Worm (Caenorhabditis elegans) whole organism, early embryonic: ENCODE measurements around the gene mfsd-10.

ENCODE experiments used
- B0310.2 ChIP-seq: sonication (generic microtip); optimal IDR thresholded peaks from 2 replicates; lab custom pipeline; 2016; ENCODE audit warnings: mild to moderate bottlenecking, missing genetic modification characterization, missing compliant biosample characterization
- F13C5.2 ChIP-seq: sonication (generic microtip); optimal IDR thresholded peaks from 2 replicates; lab custom pipeline; 2017; ENCODE audit warnings: mild to moderate bottlenecking, missing genetic modification characterization, inconsistent platforms, missing compliant biosample characterization
- aly-1 ChIP-seq: sonication (generic microtip); optimal IDR thresholded peaks from 2 replicates; lab custom pipeline; 2016; ENCODE audit warnings: missing genetic modification characterization, missing compliant biosample characterization
- ama-1 ChIP-seq: fragments of 150-350 bp; optimal IDR thresholded peaks from 2 replicates; lab custom pipeline; 2014
- ceh-13 ChIP-seq: fragments of 200-800 bp; sonication (Bioruptor generic); optimal IDR thresholded peaks from 2 replicates; lab custom pipeline; 2018; ENCODE audit warnings: mild to moderate bottlenecking, missing genetic modification characterization, missing compliant biosample characterization
- ceh-36 ChIP-seq: sonication (generic microtip); optimal IDR thresholded peaks from 2 replicates; lab custom pipeline; 2016; ENCODE audit warnings: missing genetic modification characterization, inconsistent platforms, missing compliant biosample characterization
- ets-7 ChIP-seq: sonication (generic microtip); optimal IDR thresholded peaks from 2 replicates; lab custom pipeline; 2016; ENCODE audit warnings: missing genotype, missing genetic modification characterization, missing compliant biosample characterization
- flt-1 ChIP-seq: fragments of 200-800 bp; sonication (Bioruptor generic); IDR thresholded peaks from 2 replicates; pipeline ENCODE4 v1.3.6; 2022; ENCODE audit warnings: missing genetic modification characterization, missing compliant biosample characterization
- hmbx-1 ChIP-seq: sonication (generic microtip); optimal IDR thresholded peaks from 2 replicates; lab custom pipeline; 2016; ENCODE audit warnings: mild to moderate bottlenecking, missing genetic modification characterization, missing compliant biosample characterization
- hmg-4 ChIP-seq: fragments of 200-800 bp; sonication (Bioruptor generic); optimal IDR thresholded peaks from 2 replicates; lab custom pipeline; 2018; ENCODE audit warnings: mild to moderate bottlenecking, missing genetic modification characterization, missing compliant biosample characterization
- hnd-1 ChIP-seq: sonication (generic microtip); optimal IDR thresholded peaks from 2 replicates; lab custom pipeline; 2016; ENCODE audit warnings: missing genetic modification characterization, missing compliant biosample characterization
- pes-1 ChIP-seq: fragments of 200-800 bp; sonication (Bioruptor generic); IDR thresholded peaks from 2 replicates; pipeline ENCODE4 v1.3.6; 2022; ENCODE audit warnings: missing genetic modification reagents, missing genetic modification characterization, missing compliant biosample characterization
- scrt-1 ChIP-seq: fragments of 200-800 bp; sonication (Bioruptor generic); IDR thresholded peaks from 2 replicates; pipeline ENCODE4 v1.3.6; 2022; ENCODE audit warnings: missing genetic modification characterization, missing compliant biosample characterization
- sea-1 ChIP-seq: fragments of 200-800 bp; sonication (Bioruptor generic); conservative IDR thresholded peaks from 2 replicates; pipeline ENCODE4 v1.3.6; 2022; ENCODE audit warnings: missing genetic modification characterization, missing compliant biosample characterization
- tbx-11 ChIP-seq: fragments of 200-800 bp; sonication (Bioruptor generic); IDR thresholded peaks from 2 replicates; pipeline ENCODE4 v1.3.6; 2022; ENCODE audit warnings: missing genetic modification characterization, missing compliant biosample characterization
- tbx-37 ChIP-seq: fragments of 200-800 bp; sonication (Bioruptor generic); conservative IDR thresholded peaks from 2 replicates; pipeline ENCODE4 v1.3.6; 2022; ENCODE audit warnings: missing genetic modification reagents, missing genetic modification characterization, missing compliant biosample characterization
- tra-4 ChIP-seq: sonication (generic microtip); optimal IDR thresholded peaks from 2 replicates; lab custom pipeline; 2017; ENCODE audit warnings: missing genetic modification characterization, missing compliant biosample characterization

Gene mfsd-10

ce11 chrX:17398293-17398692 is 29.9 kb upstream of the mfsd-10 start, which contains the start of gene F11C7.7:
F11C7.7 (plus strand) TSS chrX:17398593.
- TF ChIP-seq ceh-36 (no peak), tra-4 (tag; lab: Kevin White, UChicago) (no peak), ets-7 (tag; lab: Kevin White, UChicago) (no peak), aly-1 (tag; lab: Kevin White, UChicago) (no peak), scrt-1 (GFP tag; lab: Robert Waterston, UW) (no peak), flt-1 (GFP tag; lab: Robert Waterston, UW) (no peak), ceh-13 (GFP tag; lab: Kevin White, UChicago) (no peak), B0310.2 (tag; lab: Kevin White, UChicago) (no peak), sea-1 (GFP tag; lab: Robert Waterston, UW) (no peak), tbx-11 (GFP tag; lab: Robert Waterston, UW) (no peak), hmg-4 (GFP tag; lab: Kevin White, UChicago) (no peak), tbx-37 (no peak), hnd-1 (tag; lab: Kevin White, UChicago) (no peak), hmbx-1 (tag; lab: Kevin White, UChicago) (no peak), F13C5.2 (tag; lab: Kevin White, UChicago) (no peak), pes-1 (GFP tag; lab: Robert Waterston, UW) (no peak), ama-1 (lab: Kevin White, UChicago) (no peak)

- TF ChIP-seq tbx-37, result no peak
- no peak for TF ChIP-seq tra-4 (tag; lab: Kevin White, UChicago)
- TF ChIP-seq sea-1 (GFP tag; lab: Robert Waterston, UW), result no peak
- no peak for TF ChIP-seq ets-7 (tag; lab: Kevin White, UChicago)
- TF ChIP-seq hnd-1 (tag; lab: Kevin White, UChicago), result no peak
- TF ChIP-seq F13C5.2 (tag; lab: Kevin White, UChicago), result no peak
- no peak for TF ChIP-seq tbx-11 (GFP tag; lab: Robert Waterston, UW)
- TF ChIP-seq flt-1 (GFP tag; lab: Robert Waterston, UW), result no peak
- no peak for TF ChIP-seq ama-1 (lab: Kevin White, UChicago)
Measured at ce11 chrX:17396456-17396855, 28.0 kb upstream of the mfsd-10 start, which contains the start of the genes vap-1 and F11C7.2. vap-1 (minus strand) TSS chrX:17396556. F11C7.2 (plus strand) TSS chrX:17396814.

ce11 chrX:17392182-17392581 is 23.7 kb upstream of the mfsd-10 start:
- peak; percentile 60 for TF ChIP-seq hmg-4 (GFP tag; lab: Kevin White, UChicago)
- TF ChIP-seq F13C5.2 (tag; lab: Kevin White, UChicago), result peak; percentile 71
- TF ChIP-seq tra-4 (tag; lab: Kevin White, UChicago), result no peak

ce11 chrX:17391515-17391914 is 23.1 kb upstream of the mfsd-10 start, which contains the start of gene F10D7.5:
F10D7.5 (minus strand) TSS chrX:17391615.
- TF ChIP-seq tra-4 (tag; lab: Kevin White, UChicago) (no peak), F13C5.2 (tag; lab: Kevin White, UChicago) (no peak), aly-1 (tag; lab: Kevin White, UChicago) (no peak), ceh-13 (GFP tag; lab: Kevin White, UChicago) (no peak), flt-1 (GFP tag; lab: Robert Waterston, UW) (no peak), sea-1 (GFP tag; lab: Robert Waterston, UW) (no peak)

- TF ChIP-seq tra-4 (tag; lab: Kevin White, UChicago), result no peak
- no peak for TF ChIP-seq flt-1 (GFP tag; lab: Robert Waterston, UW)
- TF ChIP-seq ets-7 (tag; lab: Kevin White, UChicago), result no peak
- no peak for TF ChIP-seq ceh-13 (GFP tag; lab: Kevin White, UChicago)
- no peak for TF ChIP-seq sea-1 (GFP tag; lab: Robert Waterston, UW)
- TF ChIP-seq B0310.2 (tag; lab: Kevin White, UChicago), result no peak
- no peak for TF ChIP-seq ceh-36
- TF ChIP-seq hmg-4 (GFP tag; lab: Kevin White, UChicago), result no peak
- no peak for TF ChIP-seq hmbx-1 (tag; lab: Kevin White, UChicago)
- TF ChIP-seq tbx-11 (GFP tag; lab: Robert Waterston, UW), result no peak
- no peak for TF ChIP-seq aly-1 (tag; lab: Kevin White, UChicago)
- no peak for TF ChIP-seq ama-1 (lab: Kevin White, UChicago)
- no peak for TF ChIP-seq pes-1 (GFP tag; lab: Robert Waterston, UW)
- TF ChIP-seq F13C5.2 (tag; lab: Kevin White, UChicago), result no peak
- TF ChIP-seq hnd-1 (tag; lab: Kevin White, UChicago), result no peak
Measured at ce11 chrX:17390531-17390930, 22.1 kb upstream of the mfsd-10 start.

- TF ChIP-seq F13C5.2 (tag; lab: Kevin White, UChicago), result no peak
- TF ChIP-seq tra-4 (tag; lab: Kevin White, UChicago), result no peak
- no peak for TF ChIP-seq aly-1 (tag; lab: Kevin White, UChicago)
- TF ChIP-seq tbx-37, result no peak
- no peak for TF ChIP-seq flt-1 (GFP tag; lab: Robert Waterston, UW)
- no peak for TF ChIP-seq sea-1 (GFP tag; lab: Robert Waterston, UW)
Measured at ce11 chrX:17386130-17386529, 17.7 kb upstream of the mfsd-10 start.

- TF ChIP-seq F13C5.2 (tag; lab: Kevin White, UChicago) (no peak), tbx-11 (GFP tag; lab: Robert Waterston, UW) (no peak), B0310.2 (tag; lab: Kevin White, UChicago) (no peak), hmg-4 (GFP tag; lab: Kevin White, UChicago) (no peak), ama-1 (lab: Kevin White, UChicago) (no peak), ets-7 (tag; lab: Kevin White, UChicago) (no peak), ceh-36 (no peak), aly-1 (tag; lab: Kevin White, UChicago) (no peak), sea-1 (GFP tag; lab: Robert Waterston, UW) (no peak), tbx-37 (no peak), hnd-1 (tag; lab: Kevin White, UChicago) (no peak), flt-1 (GFP tag; lab: Robert Waterston, UW) (no peak), scrt-1 (GFP tag; lab: Robert Waterston, UW) (no peak), ceh-13 (GFP tag; lab: Kevin White, UChicago) (no peak), pes-1 (GFP tag; lab: Robert Waterston, UW) (no peak), tra-4 (tag; lab: Kevin White, UChicago) (no peak), hmbx-1 (tag; lab: Kevin White, UChicago) (no peak)
Measured at ce11 chrX:17385102-17385501, 16.7 kb upstream of the mfsd-10 start.
